Worm (Caenorhabditis elegans) whole organism, early embryonic: ENCODE results near the gene srz-20.

ENCODE experiments used
- F13C5.2 ChIP-seq: sonication (generic microtip); optimal IDR thresholded peaks from 2 replicates; lab custom pipeline; 2017; ENCODE audit warnings: mild to moderate bottlenecking, missing genetic modification characterization, inconsistent platforms, missing compliant biosample characterization
- ama-1 ChIP-seq: fragments of 150-350 bp; optimal IDR thresholded peaks from 2 replicates; lab custom pipeline; 2014
- ceh-36 ChIP-seq: sonication (generic microtip); optimal IDR thresholded peaks from 2 replicates; lab custom pipeline; 2016; ENCODE audit warnings: missing genetic modification characterization, inconsistent platforms, missing compliant biosample characterization
- ets-7 ChIP-seq: sonication (generic microtip); optimal IDR thresholded peaks from 2 replicates; lab custom pipeline; 2016; ENCODE audit warnings: missing genotype, missing genetic modification characterization, missing compliant biosample characterization
- hmbx-1 ChIP-seq: sonication (generic microtip); optimal IDR thresholded peaks from 2 replicates; lab custom pipeline; 2016; ENCODE audit warnings: mild to moderate bottlenecking, missing genetic modification characterization, missing compliant biosample characterization
- hnd-1 ChIP-seq: sonication (generic microtip); optimal IDR thresholded peaks from 2 replicates; lab custom pipeline; 2016; ENCODE audit warnings: missing genetic modification characterization, missing compliant biosample characterization
- tbx-11 ChIP-seq: fragments of 200-800 bp; sonication (Bioruptor generic); IDR thresholded peaks from 2 replicates; pipeline ENCODE4 v1.3.6; 2022; ENCODE audit warnings: missing genetic modification characterization, missing compliant biosample characterization

- TF ChIP-seq hnd-1 (tag; lab: Kevin White, UChicago) = no peak
- no peak for TF ChIP-seq ets-7 (tag; lab: Kevin White, UChicago)
- TF ChIP-seq ama-1 = no peak
- no peak for TF ChIP-seq tbx-11 (GFP tag; lab: Robert Waterston, UW)
- no peak for TF ChIP-seq hmbx-1
- no peak for TF ChIP-seq ceh-36
- TF ChIP-seq F13C5.2 (tag; lab: Kevin White, UChicago) = no peak
Observed at ce11 chrIV:3960396-3960795, 45.0 kb downstream of the srz-20 start, which contains the start of gene clec-75.
